Fruit fly (Drosophila melanogaster) whole organism, embryonic: Measurements from ENCODE around the gene CG13060.

Source experiments
- Adf1 ChIP-seq: fragments of 200-800 bp; sonication (Bioruptor generic); IDR thresholded peaks from 2 replicates; pipeline ENCODE4 v1.3.6; 2022; ENCODE audit warnings: missing biosample characterization, missing genetic modification characterization
- Atf6 ChIP-seq: fragments of 200-800 bp; sonication (Bioruptor generic); IDR thresholded peaks from 2 replicates; pipeline ENCODE4 v1.3.6; 2022; ENCODE audit warnings: missing biosample characterization, missing genetic modification characterization
- B-H1 ChIP-seq: fragments of 200-800 bp; sonication (Bioruptor generic); IDR thresholded peaks from 3 replicates; pipeline ENCODE4 v1.3.6; 2022; ENCODE audit warnings: missing biosample characterization, missing genetic modification characterization
- CG10147 ChIP-seq: fragments of 200-800 bp; sonication (Bioruptor generic); optimal IDR thresholded peaks from 2 replicates; lab custom pipeline; 2019; ENCODE audit warnings: missing biosample characterization, mild to moderate bottlenecking, missing genetic modification characterization, moderate library complexity
- CG10543 ChIP-seq: fragments of 200-800 bp; sonication (Bioruptor generic); optimal IDR thresholded peaks from 3 replicates; lab custom pipeline; 2017; ENCODE audit warnings: missing biosample characterization, mild to moderate bottlenecking, missing genetic modification characterization, moderate library complexity
- CG11398 ChIP-seq: fragments of 200-800 bp; sonication (Bioruptor generic); optimal IDR thresholded peaks from 2 replicates; lab custom pipeline; 2016; ENCODE audit warnings: missing biosample characterization, missing genetic modification characterization
- CG11695 ChIP-seq: fragments of 200-800 bp; sonication (Bioruptor generic); IDR thresholded peaks from 3 replicates; pipeline ENCODE4 v1.3.6; 2022; ENCODE audit warnings: missing biosample characterization, missing genetic modification characterization
- CG12155 ChIP-seq: fragments of 200-800 bp; sonication (Bioruptor generic); optimal IDR thresholded peaks from 3 replicates; lab custom pipeline; 2016; ENCODE audit warnings: missing biosample characterization, missing genetic modification characterization
- CG12744 ChIP-seq: fragments of 200-800 bp; sonication (Bioruptor generic); optimal IDR thresholded peaks from 2 replicates; lab custom pipeline; 2016; ENCODE audit warnings: missing biosample characterization, missing genetic modification characterization
- CG12942 ChIP-seq: fragments of 200-800 bp; sonication (Bioruptor generic); optimal IDR thresholded peaks from 3 replicates; lab custom pipeline; 2016; ENCODE audit warnings: missing biosample characterization, missing genetic modification characterization
- CG14667 ChIP-seq: fragments of 200-800 bp; sonication (Bioruptor generic); IDR thresholded peaks from 2 replicates; pipeline ENCODE4 v1.3.6; 2022; ENCODE audit warnings: missing biosample characterization, missing genetic modification characterization
- CG16815 ChIP-seq: fragments of 200-800 bp; sonication (Bioruptor generic); optimal IDR thresholded peaks from 3 replicates; lab custom pipeline; 2017; ENCODE audit warnings: missing biosample characterization, mild to moderate bottlenecking, missing genetic modification characterization
- CG17612 ChIP-seq: fragments of 200-800 bp; sonication (Bioruptor generic); IDR thresholded peaks from 2 replicates; pipeline ENCODE4 v1.3.6; 2022; ENCODE audit warnings: missing biosample characterization, missing genetic modification characterization
- CG2712 ChIP-seq: fragments of 200-800 bp; optimal IDR thresholded peaks from 3 replicates; lab custom pipeline; 2019; ENCODE audit warnings: missing biosample characterization, mild to moderate bottlenecking, missing genetic modification characterization, moderate library complexity
- CG30403 ChIP-seq: fragments of 200-800 bp; sonication (Bioruptor generic); optimal IDR thresholded peaks from 3 replicates; lab custom pipeline; 2016; ENCODE audit warnings: missing biosample characterization, missing genetic modification characterization
- CG3065 ChIP-seq: fragments of 200-800 bp; sonication (Bioruptor generic); optimal IDR thresholded peaks from 2 replicates; lab custom pipeline; 2016; ENCODE audit warnings: missing biosample characterization, missing genetic modification characterization
- CG32532 ChIP-seq: fragments of 200-800 bp; sonication (Bioruptor generic); IDR thresholded peaks from 2 replicates; pipeline ENCODE4 v1.3.6; 2022; ENCODE audit warnings: missing biosample characterization, missing genetic modification characterization
- CG34376 ChIP-seq: fragments of 200-800 bp; sonication (Bioruptor generic); optimal IDR thresholded peaks from 2 replicates; lab custom pipeline; 2018; ENCODE audit warnings: missing biosample characterization, mild to moderate bottlenecking, missing genetic modification characterization
- CG42726 ChIP-seq: fragments of 200-800 bp; sonication (Bioruptor generic); IDR thresholded peaks from 2 replicates; pipeline ENCODE4 v1.3.6; 2022; ENCODE audit warnings: missing biosample characterization, missing genetic modification characterization; ENCODE audit not compliant: partially characterized antibody
- CG4360 ChIP-seq: fragments of 200-800 bp; sonication (Bioruptor generic); IDR thresholded peaks from 2 replicates; pipeline ENCODE4 v1.3.6; 2022; ENCODE audit warnings: missing biosample characterization, missing genetic modification characterization
- CG6254 ChIP-seq: fragments of 200-800 bp; sonication (Bioruptor generic); optimal IDR thresholded peaks from 3 replicates; lab custom pipeline; 2017; ENCODE audit warnings: mild to moderate bottlenecking, missing biosample characterization, missing genetic modification reagents, missing genetic modification characterization
- CG6765 ChIP-seq: fragments of 200-800 bp; sonication (Bioruptor generic); optimal IDR thresholded peaks from 3 replicates; lab custom pipeline; 2017; ENCODE audit warnings: missing biosample characterization, mild to moderate bottlenecking, missing genetic modification characterization
- CG7786 ChIP-seq: fragments of 200-800 bp; sonication (Bioruptor generic); optimal IDR thresholded peaks from 2 replicates; lab custom pipeline; 2016; ENCODE audit warnings: missing biosample characterization, missing genetic modification characterization
- CG7987 ChIP-seq: fragments of 200-800 bp; sonication (Bioruptor generic); optimal IDR thresholded peaks from 2 replicates; lab custom pipeline; 2018; ENCODE audit warnings: missing biosample characterization, mild to moderate bottlenecking, missing genetic modification characterization, moderate library complexity
- CG8290 ChIP-seq, 3 experiments: fragments of 200-800 bp; sonication (Bioruptor generic); optimal IDR thresholded peaks; 2 replicates each; lab custom pipeline; 2016 to 2019; ENCODE audit warnings: missing biosample characterization in 3 of 3, missing genetic modification characterization in 3 of 3, mild to moderate bottlenecking in 2 of 3, moderate library complexity in 1 of 3
- CG9437 ChIP-seq: fragments of 200-800 bp; sonication (Bioruptor generic); optimal IDR thresholded peaks from 2 replicates; lab custom pipeline; 2018; ENCODE audit warnings: missing biosample characterization, mild to moderate bottlenecking, missing genetic modification characterization
- Dek ChIP-seq: fragments of 200-800 bp; sonication (Bioruptor generic); optimal IDR thresholded peaks from 3 replicates; lab custom pipeline; 2019; ENCODE audit warnings: missing biosample characterization, mild to moderate bottlenecking, missing genetic modification characterization, moderate library complexity
- Dll ChIP-seq: fragments of 200-800 bp; sonication (Bioruptor generic); IDR thresholded peaks from 4 replicates; pipeline ENCODE4 v1.3.6; 2022; ENCODE audit warnings: missing biosample characterization, missing genetic modification characterization; ENCODE audit not compliant: partially characterized antibody
- HmgZ ChIP-seq: fragments of 200-800 bp; sonication (Bioruptor generic); optimal IDR thresholded peaks from 2 replicates; lab custom pipeline; 2018; ENCODE audit warnings: missing biosample characterization, mild to moderate bottlenecking, missing genetic modification characterization
- Hr39 ChIP-seq: fragments of >200 bp; optimal IDR thresholded peaks from 2 replicates; lab custom pipeline; 2017
- Lpt ChIP-seq: fragments of >200 bp; optimal IDR thresholded peaks from 2 replicates; lab custom pipeline; 2018; ENCODE audit warnings: missing biosample characterization, missing genetic modification characterization
- PHDP ChIP-seq: fragments of 200-800 bp; sonication (Bioruptor generic); optimal IDR thresholded peaks from 3 replicates; lab custom pipeline; 2018; ENCODE audit warnings: missing biosample characterization, mild to moderate bottlenecking, missing genetic modification characterization, moderate library complexity
- Xrp1 ChIP-seq: fragments of 200-800 bp; sonication (Bioruptor generic); IDR thresholded peaks from 2 replicates; pipeline ENCODE4 v1.3.6; 2022; ENCODE audit warnings: missing biosample characterization, missing genetic modification characterization
- bbx ChIP-seq: fragments of 200-800 bp; sonication (Bioruptor generic); IDR thresholded peaks from 2 replicates; pipeline ENCODE4 v1.3.6; 2022; ENCODE audit warnings: missing biosample characterization, missing genetic modification characterization; ENCODE audit not compliant: partially characterized antibody
- chn ChIP-seq: fragments of 200-800 bp; sonication (Bioruptor generic); optimal IDR thresholded peaks from 2 replicates; lab custom pipeline; 2016; ENCODE audit warnings: missing biosample characterization, missing genetic modification characterization
- danr ChIP-seq: fragments of 200-800 bp; sonication (Bioruptor generic); IDR thresholded peaks from 2 replicates; pipeline ENCODE4 v1.3.6; 2022; ENCODE audit warnings: missing biosample characterization, missing genetic modification characterization
- dmrt99B ChIP-seq: fragments of 200-800 bp; sonication (Bioruptor generic); optimal IDR thresholded peaks from 2 replicates; lab custom pipeline; 2018; ENCODE audit warnings: missing biosample characterization, mild to moderate bottlenecking, missing genetic modification characterization, moderate library complexity
- eve ChIP-seq, 2 experiments: fragments of >200 bp; optimal IDR thresholded peaks; 2 replicates each; lab custom pipeline; 2017; ENCODE audit warnings: missing biosample characterization in 2 of 2, missing genetic modification characterization in 2 of 2
- fd102C ChIP-seq: fragments of 200-800 bp; sonication (Bioruptor generic); optimal IDR thresholded peaks from 2 replicates; lab custom pipeline; 2018; ENCODE audit warnings: missing biosample characterization, mild to moderate bottlenecking, missing genetic modification characterization, moderate library complexity
- gcm ChIP-seq: fragments of 200-800 bp; sonication (Bioruptor generic); optimal IDR thresholded peaks from 2 replicates; lab custom pipeline; 2019; ENCODE audit warnings: missing biosample characterization, mild to moderate bottlenecking, missing genetic modification characterization, moderate library complexity
- grn ChIP-seq: fragments of 200-800 bp; sonication (Bioruptor generic); optimal IDR thresholded peaks from 3 replicates; lab custom pipeline; 2017; ENCODE audit warnings: missing biosample characterization, missing genetic modification characterization
- hb ChIP-seq: fragments of 200-800 bp; sonication (Bioruptor generic); IDR thresholded peaks from 3 replicates; pipeline ENCODE4 v1.3.6; 2022; ENCODE audit warnings: missing biosample characterization, missing genetic modification characterization; ENCODE audit not compliant: partially characterized antibody
- lbe ChIP-seq: fragments of 200-800 bp; sonication (Bioruptor generic); optimal IDR thresholded peaks from 2 replicates; lab custom pipeline; 2016; ENCODE audit warnings: missing biosample characterization, mild to moderate bottlenecking, missing genetic modification characterization
- otp ChIP-seq: fragments of 200-800 bp; sonication (Bioruptor generic); IDR thresholded peaks from 3 replicates; pipeline ENCODE4, ENCODE4 v1.3.6; 2022; ENCODE audit warnings: missing biosample characterization, missing genetic modification characterization
- phol ChIP-seq: fragments of 200-800 bp; sonication (Bioruptor generic); optimal IDR thresholded peaks from 3 replicates; lab custom pipeline; 2018; ENCODE audit warnings: missing biosample characterization, mild to moderate bottlenecking, missing genetic modification characterization, moderate library complexity
- pnt ChIP-seq: fragments of 200-800 bp; sonication (Bioruptor generic); optimal IDR thresholded peaks from 3 replicates; lab custom pipeline; 2016; ENCODE audit warnings: missing biosample characterization, missing genetic modification characterization
- prd ChIP-seq, 3 experiments: fragments of >200 bp in 2 of 3; fragments of 200-800 bp in 1 of 3; sonication (Bioruptor generic) in 1 of 3; optimal IDR thresholded peaks in 2 of 3; IDR thresholded peaks in 1 of 3; 2 replicates in 2 of 3; 3 replicates in 1 of 3; pipeline versions ENCODE4 v1.3.6 to Lab custom; 2017 to 2022; ENCODE audit warnings: missing biosample characterization in 1 of 3, missing genetic modification characterization in 1 of 3
- scrt ChIP-seq: fragments of 200-800 bp; sonication (Bioruptor generic); optimal IDR thresholded peaks from 2 replicates; lab custom pipeline; 2018; ENCODE audit warnings: missing biosample characterization, mild to moderate bottlenecking, missing genetic modification characterization, moderate library complexity
- sens ChIP-seq: fragments of 200-800 bp; sonication (Bioruptor generic); peaks from one replicate; lab custom pipeline; 2016; ENCODE audit warnings: missing biosample characterization, missing genetic modification characterization
- tgo ChIP-seq: fragments of 200-800 bp; sonication (Bioruptor generic); IDR thresholded peaks from 3 replicates; pipeline ENCODE4 v1.3.6; 2022; ENCODE audit warnings: missing biosample characterization, missing genetic modification characterization
- unpg ChIP-seq: fragments of 200-800 bp; sonication (Bioruptor generic); optimal IDR thresholded peaks from 3 replicates; lab custom pipeline; 2018; ENCODE audit warnings: missing biosample characterization, mild to moderate bottlenecking, missing genetic modification characterization, moderate library complexity
- yki ChIP-seq: fragments of >200 bp; optimal IDR thresholded peaks from 3 replicates; lab custom pipeline; 2018

CG13060 gene

DNA sequence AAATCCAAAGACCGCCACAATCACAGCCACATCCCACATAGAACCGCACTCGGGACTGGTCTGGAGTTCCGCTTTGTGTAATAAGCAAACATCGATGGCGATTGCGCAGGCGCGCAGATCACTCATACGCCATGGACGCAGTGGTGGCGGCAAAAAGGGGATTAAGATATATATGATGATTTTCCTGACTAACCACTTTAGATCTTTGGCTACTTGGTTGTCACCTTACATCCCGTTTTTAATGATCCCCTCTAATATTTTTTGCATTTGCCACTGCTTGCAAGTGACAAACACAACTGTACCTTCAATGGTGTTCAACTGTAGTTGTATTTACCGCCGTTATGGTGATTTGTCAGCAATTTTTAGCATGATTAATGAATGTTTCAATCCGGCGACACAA, 9.7 kb upstream of the CG13060 start (continued):
- TF ChIP-seq CG8290 (GFP tag; optimal IDR thresholded peaks at IDR 0.05; lab: Kevin White, UChicago) (no peak), CG8290 (tag; optimal IDR thresholded peaks at IDR 0.05; lab: Kevin White, UChicago) (peak in 1 of 2 experiments; percentile 69), Dll (no peak), CG4360 (no peak), CG12155 (GFP tag; lab: Kevin White, UChicago) (no peak), pnt (GFP tag; lab: Kevin White, UChicago) (no peak), unpg (peak; percentile 20), scrt (GFP tag; lab: Kevin White, UChicago) (no peak), eve (GFP tag; optimal IDR thresholded peaks at IDR 0.05; lab: Kevin White, UChicago) (no peak), sens (GFP tag; lab: Kevin White, UChicago) (no peak), Adf1 (GFP tag; lab: Robert Waterston, UW) (no peak), tgo (no peak; the same call in 2 of the 3 replicates), lbe (GFP tag; lab: Kevin White, UChicago) (no peak), CG42726 (no peak), CG11695 (no peak), bbx (no peak), CG16815 (peak; percentile 14), CG2712 (tag; lab: Kevin White, UChicago) (no peak), CG12744 (GFP tag; lab: Kevin White, UChicago) (no peak), grn (GFP tag; lab: Kevin White, UChicago) (no peak), CG10147 (GFP tag; lab: Kevin White, UChicago) (no peak), prd (optimal IDR thresholded peaks at IDR 0.05; lab: Kevin White, UChicago) (no peak), prd (GFP tag; IDR thresholded peaks at IDR 0.05; lab: Robert Waterston, UW) (no peak), CG12942 (GFP tag; lab: Kevin White, UChicago) (no peak), Lpt (GFP tag; lab: Kevin White, UChicago) (no peak), CG30403 (GFP tag; lab: Kevin White, UChicago) (peak; percentile 38), dmrt99B (no peak), CG14667 (no peak), HmgZ (tag; lab: Kevin White, UChicago) (no peak), B-H1 (no peak), chn (GFP tag; lab: Kevin White, UChicago) (no peak), CG7786 (GFP tag; lab: Kevin White, UChicago) (no peak), CG9437 (GFP tag; lab: Kevin White, UChicago) (no peak), hb (GFP tag; lab: Robert Waterston, UW) (no peak), PHDP (tag; lab: Kevin White, UChicago) (no peak), CG34376 (GFP tag; lab: Kevin White, UChicago) (no peak), CG17612 (GFP tag; lab: Robert Waterston, UW) (no peak), CG10543 (GFP tag; lab: Kevin White, UChicago) (no peak), CG3065 (GFP tag; lab: Kevin White, UChicago) (no peak), CG6254 (GFP tag; lab: Kevin White, UChicago) (no peak), Dek (tag; lab: Kevin White, UChicago) (no peak), CG11398 (GFP tag; lab: Kevin White, UChicago) (no peak), yki (lab: Kevin White, UChicago) (no peak), fd102C (GFP tag; lab: Kevin White, UChicago) (no peak), Atf6 (no peak), CG32532 (GFP tag; lab: Robert Waterston, UW) (0 out of 2 replicates have a peak, but pooled peaks have one; percentile 6), CG7987 (GFP tag; lab: Kevin White, UChicago) (no peak), Xrp1 (GFP tag; lab: Robert Waterston, UW) (no peak), Hr39 (no peak), CG6765 (GFP tag; lab: Kevin White, UChicago) (no peak), danr (GFP tag; lab: Robert Waterston, UW) (no peak), otp (GFP tag; lab: Robert Waterston, UW) (no peak), gcm (GFP tag; lab: Kevin White, UChicago) (no peak), phol (no peak)
